Fruit fly (Drosophila melanogaster) whole organism, prepupa: ENCODE measurements around the gene dbr.
A peak's percentile ranks its signal among the peaks of the same experiment; 100 is the strongest.

Experiments
- Blimp-1 ChIP-seq: fragments of 200-800 bp; sonication (Bioruptor generic); optimal IDR thresholded peaks from 3 replicates; lab custom pipeline; 2017; ENCODE audit warnings: missing biosample characterization, missing genetic modification characterization, mild to moderate bottlenecking, moderate library complexity, missing genetic modification reagents
- CG10631 ChIP-seq: fragments of 200-800 bp; sonication (Bioruptor generic); optimal IDR thresholded peaks from 2 replicates; lab custom pipeline; 2016; ENCODE audit warnings: missing biosample characterization, missing genetic modification characterization
- CG10669 ChIP-seq: fragments of 200-800 bp; sonication (Bioruptor generic); optimal IDR thresholded peaks from 3 replicates; lab custom pipeline; 2018; ENCODE audit warnings: missing biosample characterization, mild to moderate bottlenecking, missing genetic modification characterization, moderate library complexity
- CG11294 ChIP-seq: fragments of 200-800 bp; sonication (Bioruptor generic); IDR thresholded peaks from 2 replicates; pipeline ENCODE4 v1.3.6; 2022; ENCODE audit warnings: missing biosample characterization, missing genetic modification characterization
- CG11902 ChIP-seq: fragments of 200-800 bp; sonication (Bioruptor generic); optimal IDR thresholded peaks from 3 replicates; lab custom pipeline; 2016; ENCODE audit warnings: missing biosample characterization, missing genetic modification characterization
- CG15336 ChIP-seq: fragments of 200-800 bp; sonication (Bioruptor generic); IDR thresholded peaks from 2 replicates; pipeline ENCODE4 v1.3.6; 2022; ENCODE audit warnings: missing biosample characterization, missing genetic modification characterization
- CG3032 ChIP-seq: fragments of 200-800 bp; optimal IDR thresholded peaks from 2 replicates; lab custom pipeline; 2019; ENCODE audit warnings: missing biosample characterization, mild to moderate bottlenecking, missing genetic modification characterization, moderate library complexity
- CG31627 ChIP-seq: fragments of 200-800 bp; sonication (Bioruptor generic); optimal IDR thresholded peaks from 3 replicates; lab custom pipeline; 2016; ENCODE audit warnings: missing biosample characterization, missing genetic modification characterization
- CG32006 ChIP-seq: fragments of 200-800 bp; sonication (Bioruptor generic); optimal IDR thresholded peaks from 3 replicates; lab custom pipeline; 2017; ENCODE audit warnings: missing biosample characterization, mild to moderate bottlenecking, missing genetic modification characterization
- CG6163 ChIP-seq: fragments of 200-800 bp; sonication (Bioruptor generic); IDR thresholded peaks from 3 replicates; pipeline ENCODE4 v1.3.6; 2022; ENCODE audit warnings: missing biosample characterization, missing genetic modification characterization
- CG6276 ChIP-seq: fragments of 200-800 bp; sonication (Bioruptor generic); optimal IDR thresholded peaks from 2 replicates; lab custom pipeline; 2017; ENCODE audit warnings: missing biosample characterization, mild to moderate bottlenecking, missing genetic modification characterization
- CG6808 ChIP-seq: fragments of 200-800 bp; sonication (Bioruptor generic); optimal IDR thresholded peaks from 3 replicates; lab custom pipeline; 2017; ENCODE audit warnings: missing biosample characterization, missing genetic modification characterization, mild to moderate bottlenecking, moderate library complexity, missing genetic modification reagents
- CG6854 ChIP-seq: fragments of 200-800 bp; sonication (Bioruptor generic); optimal IDR thresholded peaks from 2 replicates; lab custom pipeline; 2017; ENCODE audit warnings: missing biosample characterization, mild to moderate bottlenecking, missing genetic modification characterization
- CG7368 ChIP-seq: fragments of 200-800 bp; sonication (Bioruptor generic); optimal IDR thresholded peaks from 3 replicates; lab custom pipeline; 2016; ENCODE audit warnings: missing biosample characterization, missing genetic modification characterization
- CG8119 ChIP-seq: fragments of 200-800 bp; sonication (Bioruptor generic); IDR thresholded peaks from 3 replicates; pipeline ENCODE4 v1.3.6; 2022; ENCODE audit warnings: missing biosample characterization, missing genetic modification characterization
- CG8319 ChIP-seq: fragments of 200-800 bp; sonication (Bioruptor generic); optimal IDR thresholded peaks from 3 replicates; lab custom pipeline; 2016; ENCODE audit warnings: missing biosample characterization, missing genetic modification characterization
- Eip75B ChIP-seq: fragments of 200-800 bp; sonication (Bioruptor generic); optimal IDR thresholded peaks from 3 replicates; lab custom pipeline; 2016; ENCODE audit warnings: missing biosample characterization, missing genetic modification characterization
- Eip78C ChIP-seq: fragments of 200-800 bp; sonication (Bioruptor generic); peaks from one replicate; lab custom pipeline; 2016; ENCODE audit warnings: missing biosample characterization, missing genetic modification characterization
- Ets21C ChIP-seq: fragments of 200-800 bp; sonication (Bioruptor generic); optimal IDR thresholded peaks from 3 replicates; lab custom pipeline; 2016; ENCODE audit warnings: missing biosample characterization, missing genetic modification characterization
- Hr38 ChIP-seq: sonication (Bioruptor generic); optimal IDR thresholded peaks from 2 replicates; lab custom pipeline; 2016; ENCODE audit warnings: missing biosample characterization, missing genetic modification characterization
- Hr4 ChIP-seq: fragments of 200-800 bp; sonication (Bioruptor generic); optimal IDR thresholded peaks from 3 replicates; lab custom pipeline; 2016; ENCODE audit warnings: missing biosample characterization, missing genetic modification characterization
- Lpt ChIP-seq: fragments of 200-800 bp; sonication (Bioruptor generic); optimal IDR thresholded peaks from 3 replicates; lab custom pipeline; 2016; ENCODE audit warnings: missing biosample characterization, missing genetic modification characterization
- Met ChIP-seq: fragments of 200-800 bp; sonication (Bioruptor generic); optimal IDR thresholded peaks from 3 replicates; lab custom pipeline; 2016; ENCODE audit warnings: missing biosample characterization, missing genetic modification characterization
- Sox102F ChIP-seq: fragments of 200-800 bp; sonication (Bioruptor generic); optimal IDR thresholded peaks from 2 replicates; lab custom pipeline; 2016; ENCODE audit warnings: missing biosample characterization, mild to moderate bottlenecking, missing genetic modification characterization
- Sox14 ChIP-seq: fragments of 200-800 bp; sonication (Bioruptor generic); optimal IDR thresholded peaks from 3 replicates; lab custom pipeline; 2016; ENCODE audit warnings: missing biosample characterization, missing genetic modification characterization
- Sox15 ChIP-seq: fragments of 200-800 bp; sonication (Bioruptor generic); optimal IDR thresholded peaks from 3 replicates; lab custom pipeline; 2016; ENCODE audit warnings: missing biosample characterization, missing genetic modification characterization
- achi ChIP-seq: fragments of 200-800 bp; sonication (Bioruptor generic); optimal IDR thresholded peaks from 3 replicates; lab custom pipeline; 2016; ENCODE audit warnings: missing biosample characterization, missing genetic modification characterization
- cyc ChIP-seq: fragments of 200-800 bp; sonication (Bioruptor generic); optimal IDR thresholded peaks from 3 replicates; lab custom pipeline; 2016; ENCODE audit warnings: missing biosample characterization, missing genetic modification characterization
- dsx ChIP-seq: fragments of 200-800 bp; optimal IDR thresholded peaks from 3 replicates; lab custom pipeline; 2019; ENCODE audit warnings: missing biosample characterization, mild to moderate bottlenecking, missing genetic modification characterization, moderate library complexity; ENCODE audit not compliant: poor library complexity, severe bottlenecking
- eg ChIP-seq: fragments of 200-800 bp; sonication (Bioruptor generic); IDR thresholded peaks from 3 replicates; pipeline ENCODE4 v1.3.6; 2022; ENCODE audit warnings: missing biosample characterization, missing genetic modification characterization
- esn ChIP-seq: fragments of 200-800 bp; sonication (Bioruptor generic); optimal IDR thresholded peaks from 2 replicates; lab custom pipeline; 2016; ENCODE audit warnings: missing biosample characterization, mild to moderate bottlenecking, missing genetic modification characterization, moderate library complexity
- fd59A ChIP-seq: fragments of 200-800 bp; sonication (Bioruptor generic); optimal IDR thresholded peaks from 2 replicates; lab custom pipeline; 2017; ENCODE audit warnings: missing biosample characterization, mild to moderate bottlenecking, missing genetic modification characterization, missing genetic modification reagents
- fd85E ChIP-seq: fragments of 200-800 bp; sonication (Bioruptor generic); optimal IDR thresholded peaks from 3 replicates; lab custom pipeline; 2016; ENCODE audit warnings: missing biosample characterization, missing genetic modification characterization
- net ChIP-seq: fragments of 200-800 bp; sonication (Bioruptor generic); optimal IDR thresholded peaks from 3 replicates; lab custom pipeline; 2016; ENCODE audit warnings: missing biosample characterization, missing genetic modification characterization
- pdm3 ChIP-seq: fragments of 200-800 bp; sonication (Bioruptor generic); optimal IDR thresholded peaks from 3 replicates; lab custom pipeline; 2016; ENCODE audit warnings: missing biosample characterization, missing genetic modification characterization
- salr ChIP-seq, 2 experiments: fragments of 200-800 bp; sonication (Bioruptor generic); optimal IDR thresholded peaks; 3 replicates each; lab custom pipeline; 2016 to 2018; ENCODE audit warnings: missing biosample characterization in 2 of 2, missing genetic modification characterization in 2 of 2, mild to moderate bottlenecking in 1 of 2
- spab ChIP-seq: fragments of 200-800 bp; sonication (Bioruptor generic); optimal IDR thresholded peaks from 2 replicates; lab custom pipeline; 2017; ENCODE audit warnings: missing biosample characterization, mild to moderate bottlenecking, missing genetic modification characterization, missing genetic modification reagents
- ss ChIP-seq, 2 experiments: fragments of 200-800 bp; sonication (Bioruptor generic); optimal IDR thresholded peaks; 2 replicates in 1 of 2; 3 replicates in 1 of 2; lab custom pipeline; 2017 to 2018; ENCODE audit warnings: mild to moderate bottlenecking in 2 of 2, missing biosample characterization in 2 of 2, missing genetic modification characterization in 2 of 2, moderate library complexity in 1 of 2

The dbr gene

dm6 chr2L:35452-35851 lies 30.8 kb upstream of the dbr start:
- TF ChIP-seq spab (GFP tag; lab: Kevin White, UChicago) (no peak), net (GFP tag; lab: Kevin White, UChicago) (no peak), CG11294 (no peak), CG31627 (no peak), Sox14 (no peak), Met (GFP tag; lab: Kevin White, UChicago) (no peak), Eip78C (GFP tag; lab: Kevin White, UChicago) (no peak), salr (GFP tag; optimal IDR thresholded peaks at IDR 0.05; lab: Kevin White, UChicago) (no peak), CG10631 (GFP tag; lab: Kevin White, UChicago) (no peak), fd85E (GFP tag; lab: Kevin White, UChicago) (no peak), Ets21C (GFP tag; lab: Kevin White, UChicago) (no peak), CG6808 (GFP tag; lab: Kevin White, UChicago) (no peak), ss (GFP tag; optimal IDR thresholded peaks at IDR 0.05; lab: Kevin White, UChicago) (no peak), esn (GFP tag; lab: Kevin White, UChicago) (no peak), CG15336 (no peak), eg (GFP tag; lab: Robert Waterston, UW) (no peak), CG10669 (no peak), Hr4 (no peak), CG8119 (no peak)

dm6 chr2L:53108-53507 lies 13.2 kb upstream of the dbr start:
- TF ChIP-seq CG7368 (GFP tag; lab: Kevin White, UChicago) (no peak), CG31627 (no peak), esn (GFP tag; lab: Kevin White, UChicago) (no peak), Eip75B (no peak), CG3032 (tag; lab: Kevin White, UChicago) (no peak)
- TF ChIP-seq, all 60 proteins: peak for 0

dm6 chr2L:56865-57264 lies 9.4 kb upstream of the dbr start:
- TF ChIP-seq CG6276 (no peak), Met (GFP tag; lab: Kevin White, UChicago) (no peak), fd59A (GFP tag; lab: Kevin White, UChicago) (no peak), CG6854 (GFP tag; lab: Kevin White, UChicago) (no peak), Lpt (GFP tag; lab: Kevin White, UChicago) (no peak), salr (GFP tag; optimal IDR thresholded peaks at IDR 0.05; lab: Kevin White, UChicago) (no peak), Sox15 (GFP tag; lab: Kevin White, UChicago) (no peak), Sox102F (no peak), CG3032 (tag; lab: Kevin White, UChicago) (no peak), Hr38 (no peak), CG8319 (no peak), cyc (GFP tag; lab: Kevin White, UChicago) (no peak), esn (GFP tag; lab: Kevin White, UChicago) (no peak), achi (GFP tag; lab: Kevin White, UChicago) (no peak), CG6163 (GFP tag; lab: Robert Waterston, UW) (no peak), pdm3 (GFP tag; lab: Kevin White, UChicago) (no peak)
- TF ChIP-seq, all 60 proteins: peak for 0

dm6 chr2L:59058-59603 lies 7.2 kb upstream of the dbr start:
- TF ChIP-seq CG8119 (peak; percentile 25; the same call in 1 of the 3 replicates), CG11902 (no peak), Ets21C (GFP tag; lab: Kevin White, UChicago) (no peak), CG32006 (no peak), ss (GFP tag; optimal IDR thresholded peaks at IDR 0.05; lab: Kevin White, UChicago) (peak in 1 of 2 experiments; percentile 2), CG15336 (peak; percentile 14; the same call in 1 of the 2 replicates), eg (GFP tag; lab: Robert Waterston, UW) (peak; percentile 35; the same call in 1 of the 3 replicates), Blimp-1 (GFP tag; lab: Kevin White, UChicago) (peak; percentile 63), net (GFP tag; lab: Kevin White, UChicago) (peak; percentile 54), dsx (GFP tag; lab: Kevin White, UChicago) (peak; percentile 34)
